Fruit fly (Drosophila melanogaster) whole organism, wandering third instar larva: ENCODE data around the gene Prosalpha6.

Experiments
- Abd-B ChIP-seq: fragments of >200 bp; optimal IDR thresholded peaks from 2 replicates; lab custom pipeline; 2017; ENCODE audit warnings: missing biosample characterization, missing genetic modification characterization
- CG32264 ChIP-seq: fragments of 200-800 bp; sonication (Bioruptor generic); optimal IDR thresholded peaks from 2 replicates; lab custom pipeline; 2016; ENCODE audit warnings: missing biosample characterization, missing genetic modification characterization
- CG9705 ChIP-seq: fragments of 200-800 bp; sonication (Bioruptor generic); optimal IDR thresholded peaks from 2 replicates; lab custom pipeline; 2018; ENCODE audit warnings: missing biosample characterization, mild to moderate bottlenecking, missing genetic modification characterization
- CrebA ChIP-seq: fragments of 200-800 bp; sonication (Bioruptor generic); optimal IDR thresholded peaks from 2 replicates; lab custom pipeline; 2016; ENCODE audit warnings: missing biosample characterization, mild to moderate bottlenecking, missing genetic modification characterization, borderline replicate concordance
- Dfd ChIP-seq: fragments of >200 bp; optimal IDR thresholded peaks from 2 replicates; lab custom pipeline; 2017; ENCODE audit warnings: missing biosample characterization, missing genetic modification characterization
- Dif ChIP-seq: fragments of 200-275, 200-300 bp; sonication (Bioruptor generic); optimal IDR thresholded peaks from 2 replicates; lab custom pipeline; 2018; ENCODE audit warnings: missing biosample characterization, missing genetic modification characterization; ENCODE audit not compliant: partially characterized antibody
- GATAd ChIP-seq: sonication (Bioruptor generic); optimal IDR thresholded peaks from 2 replicates; lab custom pipeline; 2016; ENCODE audit warnings: missing biosample characterization, missing genetic modification characterization
- HLH106 ChIP-seq: fragments of 200-800 bp; optimal IDR thresholded peaks from 3 replicates; lab custom pipeline; 2019; ENCODE audit warnings: missing biosample characterization, mild to moderate bottlenecking, missing genetic modification characterization, moderate library complexity
- Hnf4 ChIP-seq: fragments of 200-800 bp; sonication (Bioruptor generic); optimal IDR thresholded peaks from 2 replicates; lab custom pipeline; 2016; ENCODE audit warnings: missing biosample characterization, mild to moderate bottlenecking, missing genetic modification characterization
- Hr78 ChIP-seq: fragments of >200 bp; optimal IDR thresholded peaks from 2 replicates; lab custom pipeline; 2017; ENCODE audit warnings: missing biosample characterization, missing genetic modification characterization
- Hr83 ChIP-seq: fragments of 200-300 bp; sonication (Bioruptor generic); optimal IDR thresholded peaks from 2 replicates; lab custom pipeline; 2016; ENCODE audit warnings: missing biosample characterization, mild to moderate bottlenecking, missing genetic modification characterization, moderate library complexity; ENCODE audit not compliant: poor library complexity, severe bottlenecking
- Jra ChIP-seq: sonication (Bioruptor generic); optimal IDR thresholded peaks from 2 replicates; lab custom pipeline; 2016; ENCODE audit warnings: missing biosample characterization, missing genetic modification characterization
- Mio ChIP-seq: sonication (Bioruptor generic); optimal IDR thresholded peaks from 2 replicates; lab custom pipeline; 2016; ENCODE audit warnings: missing biosample characterization, missing genetic modification characterization
- Myc ChIP-seq: fragments of >200 bp; optimal IDR thresholded peaks from 2 replicates; lab custom pipeline; 2017
- N ChIP-seq: fragments of >200 bp; optimal IDR thresholded peaks from 2 replicates; lab custom pipeline; 2018; ENCODE audit warnings: missing biosample characterization, missing external identifiers, missing genetic modification characterization
- OdsH ChIP-seq: fragments of 200-800 bp; sonication (Bioruptor generic); optimal IDR thresholded peaks from 2 replicates; lab custom pipeline; 2016; ENCODE audit warnings: missing biosample characterization, mild to moderate bottlenecking, missing genetic modification characterization
- Rel ChIP-seq, 2 experiments: fragments of 200-800 bp; sonication (Bioruptor generic) in 1 of 2; optimal IDR thresholded peaks; 2 replicates in 1 of 2; 3 replicates in 1 of 2; lab custom pipeline; 2016 to 2019; ENCODE audit warnings: mild to moderate bottlenecking in 2 of 2, missing biosample characterization in 2 of 2, missing genetic modification characterization in 2 of 2, moderate library complexity in 1 of 2
- Sp1 ChIP-seq: fragments of 200-800 bp; sonication (Bioruptor generic); optimal IDR thresholded peaks from 3 replicates; lab custom pipeline; 2019; ENCODE audit warnings: missing biosample characterization, mild to moderate bottlenecking, missing genetic modification characterization, moderate library complexity
- Vsx2 ChIP-seq: fragments of 200-300, 225-300 bp; sonication (Bioruptor generic); optimal IDR thresholded peaks from 2 replicates; lab custom pipeline; 2018; ENCODE audit warnings: missing biosample characterization, missing genetic modification characterization; ENCODE audit not compliant: partially characterized antibody
- br ChIP-seq: fragments of 200-800 bp; sonication (Bioruptor generic); optimal IDR thresholded peaks from 2 replicates; lab custom pipeline; 2016; ENCODE audit warnings: missing biosample characterization, missing genetic modification characterization
- brk ChIP-seq: fragments of 200-800 bp; sonication (Bioruptor generic); optimal IDR thresholded peaks from 2 replicates; lab custom pipeline; 2016; ENCODE audit warnings: missing biosample characterization, mild to moderate bottlenecking, missing genetic modification characterization
- dl ChIP-seq, 2 experiments: fragments of 175-275, 200-275 bp in 1 of 2; fragments of 200-275 bp in 1 of 2; sonication (Bioruptor generic); optimal IDR thresholded peaks; lab custom pipeline; 2018; ENCODE audit warnings: mild to moderate bottlenecking in 2 of 2, missing biosample characterization in 2 of 2, missing genetic modification characterization in 2 of 2, moderate library complexity in 2 of 2; ENCODE audit not compliant: partially characterized antibody in 2 of 2, insufficient read depth in 1 of 2
- dmrt93B ChIP-seq: fragments of 200-800 bp; sonication (Bioruptor generic); optimal IDR thresholded peaks from 2 replicates; lab custom pipeline; 2018; ENCODE audit warnings: missing biosample characterization, mild to moderate bottlenecking, missing genetic modification characterization
- dsf ChIP-seq: sonication (Bioruptor generic); optimal IDR thresholded peaks from 2 replicates; lab custom pipeline; 2016; ENCODE audit warnings: missing biosample characterization, missing genetic modification characterization, borderline replicate concordance
- ey ChIP-seq: fragments of 200-800 bp; sonication (Bioruptor generic); optimal IDR thresholded peaks from 2 replicates; lab custom pipeline; 2016; ENCODE audit warnings: missing biosample characterization, missing genetic modification characterization
- foxo ChIP-seq, 2 experiments: fragments of 200-800 bp; sonication (Bioruptor generic); optimal IDR thresholded peaks; 2 replicates in 1 of 2; 3 replicates in 1 of 2; lab custom pipeline; 2016 to 2017; ENCODE audit warnings: missing biosample characterization in 2 of 2, missing genetic modification characterization in 2 of 2
- fru ChIP-seq: fragments of 200-800 bp; sonication (Bioruptor generic); optimal IDR thresholded peaks from 3 replicates; lab custom pipeline; 2016; ENCODE audit warnings: missing biosample characterization, mild to moderate bottlenecking, missing genetic modification characterization
- h ChIP-seq: fragments of 200-800 bp; sonication (Bioruptor generic); optimal IDR thresholded peaks from 3 replicates; lab custom pipeline; 2016; ENCODE audit warnings: missing biosample characterization, mild to moderate bottlenecking, missing genetic modification characterization
- jim ChIP-seq: fragments of 175-275, 200-325 bp; sonication (Bioruptor generic); optimal IDR thresholded peaks from 2 replicates; lab custom pipeline; 2016; ENCODE audit warnings: missing biosample characterization, mild to moderate bottlenecking, missing genetic modification characterization
- lola ChIP-seq: fragments of >200 bp; optimal IDR thresholded peaks from 2 replicates; lab custom pipeline; 2017; ENCODE audit warnings: missing biosample characterization, missing genetic modification characterization
- pan ChIP-seq: fragments of >200 bp; optimal IDR thresholded peaks from 2 replicates; lab custom pipeline; 2017
- psq ChIP-seq: fragments of 200-800 bp; sonication (Bioruptor generic); optimal IDR thresholded peaks from 3 replicates; lab custom pipeline; 2017; ENCODE audit warnings: missing biosample characterization, mild to moderate bottlenecking, missing genetic modification characterization, moderate library complexity
- rgr ChIP-seq: fragments of 200-800 bp; sonication (Bioruptor generic); optimal IDR thresholded peaks from 3 replicates; lab custom pipeline; 2016; ENCODE audit warnings: missing biosample characterization, mild to moderate bottlenecking, missing genetic modification characterization
- sage ChIP-seq: fragments of 200-800 bp; sonication (Bioruptor generic); optimal IDR thresholded peaks from 2 replicates; lab custom pipeline; 2016; ENCODE audit warnings: missing biosample characterization, mild to moderate bottlenecking, missing genetic modification characterization
- sv ChIP-seq: fragments of 200-800 bp; sonication (Bioruptor generic); optimal IDR thresholded peaks from 3 replicates; lab custom pipeline; 2016; ENCODE audit warnings: missing biosample characterization, missing genetic modification characterization
- tai ChIP-seq: sonication (Bioruptor generic); optimal IDR thresholded peaks from 2 replicates; lab custom pipeline; 2016; ENCODE audit warnings: missing biosample characterization, missing genetic modification characterization
- usp ChIP-seq: fragments of >200 bp; optimal IDR thresholded peaks from 2 replicates; lab custom pipeline; 2017; ENCODE audit warnings: missing biosample characterization, missing genetic modification characterization
- woc ChIP-seq: sonication (Bioruptor generic); optimal IDR thresholded peaks from 2 replicates; lab custom pipeline; 2016; ENCODE audit warnings: missing biosample characterization, mild to moderate bottlenecking, missing genetic modification characterization

Prosalpha6 gene

dm6 chr2L:10230455-10230854 lies 9.3 kb downstream of the Prosalpha6 start:
- TF ChIP-seq Myc (lab: Kevin White, UChicago) = no peak

dm6 chr2L:10231092-10231494 lies 9.9 kb downstream of the Prosalpha6 start:
- no peak for TF ChIP-seq Hr78
- TF ChIP-seq foxo (GFP tag; optimal IDR thresholded peaks at IDR 0.05; lab: Kevin White, UChicago) = peak in 1 of 2 experiments; percentile 59
- TF ChIP-seq ey (GFP tag; lab: Kevin White, UChicago) = peak; percentile 28
- no peak for TF ChIP-seq Jra (GFP tag; lab: Kevin White, UChicago)
- peak; percentile 18 for TF ChIP-seq OdsH
- TF ChIP-seq fru (GFP tag; lab: Kevin White, UChicago) = peak; percentile 55
- TF ChIP-seq Rel (GFP tag; optimal IDR thresholded peaks at IDR 0.05; lab: Kevin White, UChicago) = no peak
- no peak for TF ChIP-seq Rel (tag; optimal IDR thresholded peaks at IDR 0.05; lab: Kevin White, UChicago)
- no peak for TF ChIP-seq jim (GFP tag; lab: Kevin White, UChicago)
- peak; percentile 60 for TF ChIP-seq rgr
- no peak for TF ChIP-seq CG9705 (GFP tag; lab: Kevin White, UChicago)
- TF ChIP-seq Hnf4 (GFP tag; lab: Kevin White, UChicago) = peak; percentile 22
- TF ChIP-seq usp (GFP tag; lab: Kevin White, UChicago) = no peak
- no peak for TF ChIP-seq CrebA (GFP tag; lab: Kevin White, UChicago)
- TF ChIP-seq psq (GFP tag; lab: Kevin White, UChicago) = peak; percentile 32
- no peak for TF ChIP-seq Dif (GFP tag; lab: Kevin White, UChicago)
- no peak for TF ChIP-seq Myc (lab: Kevin White, UChicago)
- no peak for TF ChIP-seq sv (GFP tag; lab: Kevin White, UChicago)
- TF ChIP-seq Vsx2 = no peak
- peak; percentile 19 for TF ChIP-seq HLH106 (tag; lab: Kevin White, UChicago)
- TF ChIP-seq CG32264 = no peak
- peak; percentile 43 for TF ChIP-seq brk
- TF ChIP-seq N (GFP tag; lab: Kevin White, UChicago) = no peak
- peak; percentile 40 for TF ChIP-seq Hr83 (GFP tag; lab: Kevin White, UChicago)
- TF ChIP-seq GATAd = no peak
- no peak for TF ChIP-seq Abd-B
- no peak for TF ChIP-seq woc (GFP tag; lab: Kevin White, UChicago)
- no peak for TF ChIP-seq lola (GFP tag; lab: Kevin White, UChicago)
- TF ChIP-seq Mio (GFP tag; lab: Kevin White, UChicago) = no peak
- no peak for TF ChIP-seq br (GFP tag; lab: Kevin White, UChicago)
- TF ChIP-seq tai (GFP tag; lab: Kevin White, UChicago) = peak; percentile 59
- TF ChIP-seq Sp1 (GFP tag; lab: Kevin White, UChicago) = peak; percentile 1
- TF ChIP-seq Dfd (GFP tag; lab: Kevin White, UChicago) = no peak
- no peak for TF ChIP-seq pan
- TF ChIP-seq dmrt93B (GFP tag; lab: Kevin White, UChicago) = no peak
- no peak for TF ChIP-seq sage (GFP tag; lab: Kevin White, UChicago)
- TF ChIP-seq dsf = no peak
- TF ChIP-seq dl (GFP tag; optimal IDR thresholded peaks at IDR 0.05; lab: Kevin White, UChicago; ENCODE audit: insufficient read depth in 1 of 2, partially characterized antibody in 2 of 2) = no peak
- TF ChIP-seq h = peak; percentile 66
- TF ChIP-seq, all 38 proteins: peak for 13

- no peak for TF ChIP-seq Hnf4 (GFP tag; lab: Kevin White, UChicago)
- no peak for TF ChIP-seq ey (GFP tag; lab: Kevin White, UChicago)
- no peak for TF ChIP-seq CrebA (GFP tag; lab: Kevin White, UChicago)
- TF ChIP-seq brk = no peak
- no peak for TF ChIP-seq Hr83 (GFP tag; lab: Kevin White, UChicago)
- no peak for TF ChIP-seq jim (GFP tag; lab: Kevin White, UChicago)
- no peak for TF ChIP-seq lola (GFP tag; lab: Kevin White, UChicago)
- no peak for TF ChIP-seq foxo (GFP tag; optimal IDR thresholded peaks at IDR 0.05; lab: Kevin White, UChicago)
- TF ChIP-seq Mio (GFP tag; lab: Kevin White, UChicago) = no peak
- no peak for TF ChIP-seq woc (GFP tag; lab: Kevin White, UChicago)
- no peak for TF ChIP-seq tai (GFP tag; lab: Kevin White, UChicago)
Measured at dm6 chr2L:10231510-10231909, 10.4 kb downstream of the Prosalpha6 start, which contains the start of gene ova. ova (minus strand) TSS chr2L:10231692.
